Fruit fly (Drosophila melanogaster) whole organism, embryonic: ENCODE measurements around the gene mei-218.
A peak's percentile ranks its signal among the peaks of the same experiment; 100 is the strongest.

Source experiments
- Abd-B ChIP-seq: fragments of 200-800 bp; sonication (Bioruptor generic); optimal IDR thresholded peaks from 2 replicates; lab custom pipeline; 2018; ENCODE audit warnings: missing biosample characterization, mild to moderate bottlenecking, missing genetic modification characterization, moderate library complexity
- Atf3 ChIP-seq: fragments of 200-800 bp; sonication (Bioruptor generic); optimal IDR thresholded peaks from 3 replicates; lab custom pipeline; 2016; ENCODE audit warnings: missing biosample characterization, missing genetic modification characterization
- C15 ChIP-seq: fragments of 200-800 bp; sonication (Bioruptor generic); IDR thresholded peaks from 3 replicates; pipeline ENCODE4 v1.3.6; 2022; ENCODE audit warnings: missing biosample characterization, missing genetic modification characterization
- CG10267 ChIP-seq: fragments of 200-800 bp; sonication (Bioruptor generic); optimal IDR thresholded peaks from 2 replicates; lab custom pipeline; 2018; ENCODE audit warnings: missing biosample characterization, mild to moderate bottlenecking, missing genetic modification characterization, moderate library complexity
- CG10366 ChIP-seq: fragments of 200-800 bp; sonication (Bioruptor generic); IDR thresholded peaks from 2 replicates; pipeline ENCODE4 v1.3.6; 2022; ENCODE audit warnings: missing biosample characterization, missing genetic modification characterization
- CG10979 ChIP-seq: fragments of 200-800 bp; sonication (Bioruptor generic); optimal IDR thresholded peaks from 2 replicates; lab custom pipeline; 2018; ENCODE audit warnings: missing biosample characterization, mild to moderate bottlenecking, missing genetic modification characterization, moderate library complexity
- CG11398 ChIP-seq: fragments of 200-800 bp; sonication (Bioruptor generic); optimal IDR thresholded peaks from 2 replicates; lab custom pipeline; 2016; ENCODE audit warnings: missing biosample characterization, missing genetic modification characterization
- CG13296 ChIP-seq: fragments of 200-800 bp; sonication (Bioruptor generic); optimal IDR thresholded peaks from 3 replicates; lab custom pipeline; 2018; ENCODE audit warnings: missing biosample characterization, mild to moderate bottlenecking, missing genetic modification characterization
- CG15696 ChIP-seq: fragments of 200-800 bp; sonication (Bioruptor generic); optimal IDR thresholded peaks from 2 replicates; lab custom pipeline; 2019; ENCODE audit warnings: missing biosample characterization, mild to moderate bottlenecking, missing genetic modification characterization, moderate library complexity
- CG1602 ChIP-seq: fragments of 200-800 bp; sonication (Bioruptor generic); optimal IDR thresholded peaks from 3 replicates; lab custom pipeline; 2016; ENCODE audit warnings: missing biosample characterization, missing genetic modification characterization
- CG1603 ChIP-seq: fragments of 200-800 bp; sonication (Bioruptor generic); optimal IDR thresholded peaks from 2 replicates; lab custom pipeline; 2019; ENCODE audit warnings: missing biosample characterization, mild to moderate bottlenecking, missing genetic modification characterization, moderate library complexity
- CG16779 ChIP-seq: fragments of 200-800 bp; sonication (Bioruptor generic); IDR thresholded peaks from 2 replicates; pipeline ENCODE4 v1.3.6; 2022; ENCODE audit warnings: missing biosample characterization, missing genetic modification characterization
- CG17328 ChIP-seq: fragments of 200-800 bp; sonication (Bioruptor generic); IDR thresholded peaks from 2 replicates; pipeline ENCODE4 v1.3.6; 2022; ENCODE audit warnings: missing biosample characterization, missing genetic modification characterization
- CG2116 ChIP-seq: fragments of 200-800 bp; sonication (Bioruptor generic); optimal IDR thresholded peaks from 3 replicates; lab custom pipeline; 2018; ENCODE audit warnings: missing biosample characterization, mild to moderate bottlenecking, missing genetic modification characterization
- CG2120 ChIP-seq: fragments of 200-800 bp; sonication (Bioruptor generic); optimal IDR thresholded peaks from 3 replicates; lab custom pipeline; 2016; ENCODE audit warnings: missing biosample characterization, missing genetic modification characterization
- CG2678 ChIP-seq: fragments of 200-800 bp; sonication (Bioruptor generic); optimal IDR thresholded peaks from 3 replicates; lab custom pipeline; 2019; ENCODE audit warnings: missing biosample characterization, mild to moderate bottlenecking, missing genetic modification characterization, moderate library complexity
- CG33557 ChIP-seq: fragments of 200-800 bp; sonication (Bioruptor generic); optimal IDR thresholded peaks from 2 replicates; lab custom pipeline; 2019; ENCODE audit warnings: missing biosample characterization, mild to moderate bottlenecking, missing genetic modification characterization, moderate library complexity
- CG4360 ChIP-seq: fragments of 200-800 bp; sonication (Bioruptor generic); IDR thresholded peaks from 2 replicates; pipeline ENCODE4 v1.3.6; 2022; ENCODE audit warnings: missing biosample characterization, missing genetic modification characterization
- CG4404 ChIP-seq: fragments of 200-800 bp; sonication (Bioruptor generic); IDR thresholded peaks from 2 replicates; pipeline ENCODE4 v1.3.6; 2022; ENCODE audit warnings: missing biosample characterization, missing genetic modification characterization
- CG4820 ChIP-seq: fragments of 200-800 bp; sonication (Bioruptor generic); optimal IDR thresholded peaks from 3 replicates; lab custom pipeline; 2016; ENCODE audit warnings: missing biosample characterization, missing genetic modification characterization
- CG4854 ChIP-seq: fragments of 200-800 bp; sonication (Bioruptor generic); optimal IDR thresholded peaks from 2 replicates; lab custom pipeline; 2016; ENCODE audit warnings: missing biosample characterization, missing genetic modification characterization, inconsistent platforms
- CG6683 ChIP-seq: fragments of 200-800 bp; sonication (Bioruptor generic); optimal IDR thresholded peaks from 2 replicates; lab custom pipeline; 2017; ENCODE audit warnings: missing biosample characterization, mild to moderate bottlenecking, missing genetic modification characterization, missing genetic modification reagents
- CG7928 ChIP-seq: fragments of 200-800 bp; sonication (Bioruptor generic); optimal IDR thresholded peaks from 2 replicates; lab custom pipeline; 2017; ENCODE audit warnings: missing biosample characterization, mild to moderate bottlenecking, missing genetic modification characterization
- Dip2 ChIP-seq: fragments of 200-800 bp; sonication (Bioruptor generic); IDR thresholded peaks from 2 replicates; pipeline ENCODE4 v1.3.6; 2022; ENCODE audit warnings: missing biosample characterization, missing genetic modification characterization
- Dip3 ChIP-seq: fragments of 200-800 bp; sonication (Bioruptor generic); optimal IDR thresholded peaks from 3 replicates; lab custom pipeline; 2016; ENCODE audit warnings: missing biosample characterization, missing genetic modification characterization
- Ets97D ChIP-seq: fragments of 200-800 bp; sonication (Bioruptor generic); optimal IDR thresholded peaks from 3 replicates; lab custom pipeline; 2016; ENCODE audit warnings: missing biosample characterization, missing genetic modification characterization
- Gsc ChIP-seq: fragments of 200-800 bp; sonication (Bioruptor generic); IDR thresholded peaks from 2 replicates; pipeline ENCODE4 v1.3.6; 2022; ENCODE audit warnings: missing biosample characterization, missing genetic modification characterization
- H2.0 ChIP-seq: fragments of 200-800 bp; sonication (Bioruptor generic); IDR thresholded peaks from 2 replicates; pipeline ENCODE4 v1.3.6; 2022; ENCODE audit warnings: missing biosample characterization, missing genetic modification characterization
- Mad ChIP-seq: fragments of 200-800 bp; sonication (Bioruptor generic); optimal IDR thresholded peaks from 2 replicates; lab custom pipeline; 2016; ENCODE audit warnings: missing biosample characterization, missing genetic modification characterization
- Max ChIP-seq: fragments of 200-800 bp; sonication (Bioruptor generic); optimal IDR thresholded peaks from 2 replicates; lab custom pipeline; 2016; ENCODE audit warnings: missing biosample characterization, mild to moderate bottlenecking, missing genetic modification characterization
- NC2α ChIP-seq: fragments of 200-800 bp; sonication (Bioruptor generic); optimal IDR thresholded peaks from 2 replicates; lab custom pipeline; 2016; ENCODE audit warnings: missing biosample characterization, missing genetic modification characterization
- NfI ChIP-seq: fragments of 200-800 bp; sonication (Bioruptor generic); optimal IDR thresholded peaks from 3 replicates; lab custom pipeline; 2018; ENCODE audit warnings: missing biosample characterization, mild to moderate bottlenecking, missing genetic modification characterization, moderate library complexity
- Scr ChIP-seq: fragments of 200-800 bp; sonication (Bioruptor generic); IDR thresholded peaks from 2 replicates; pipeline ENCODE4 v1.3.6; 2022; ENCODE audit warnings: missing biosample characterization, missing genetic modification characterization; ENCODE audit not compliant: partially characterized antibody
- btn ChIP-seq: fragments of 200-800 bp; sonication (Bioruptor generic); optimal IDR thresholded peaks from 2 replicates; lab custom pipeline; 2016; ENCODE audit warnings: missing biosample characterization, missing genetic modification characterization
- corto ChIP-seq: fragments of 200-800 bp; sonication (Bioruptor generic); optimal IDR thresholded peaks from 2 replicates; lab custom pipeline; 2016; ENCODE audit warnings: missing biosample characterization, mild to moderate bottlenecking, missing genetic modification characterization, moderate library complexity
- dm ChIP-seq: fragments of 200-800 bp; sonication (Bioruptor generic); optimal IDR thresholded peaks from 3 replicates; lab custom pipeline; 2016; ENCODE audit warnings: missing biosample characterization, missing genetic modification characterization
- ftz-f1 ChIP-seq: fragments of 200-800 bp; sonication (Bioruptor generic); optimal IDR thresholded peaks from 2 replicates; lab custom pipeline; 2016; ENCODE audit warnings: missing biosample characterization, missing genetic modification characterization
- gcm ChIP-seq: fragments of 200-800 bp; sonication (Bioruptor generic); optimal IDR thresholded peaks from 2 replicates; lab custom pipeline; 2019; ENCODE audit warnings: missing biosample characterization, mild to moderate bottlenecking, missing genetic modification characterization, moderate library complexity
- gfzf ChIP-seq: fragments of 200-800 bp; sonication (Bioruptor generic); optimal IDR thresholded peaks from 2 replicates; lab custom pipeline; 2016; ENCODE audit warnings: missing biosample characterization, mild to moderate bottlenecking, missing genetic modification characterization, moderate library complexity
- gsb ChIP-seq: fragments of 200-800 bp; sonication (Bioruptor generic); IDR thresholded peaks from 2 replicates; pipeline ENCODE4 v1.3.6; 2022; ENCODE audit warnings: missing biosample characterization, missing genetic modification characterization
- hkb ChIP-seq, 2 experiments: fragments of 200-800 bp in 1 of 2; fragments of >200 bp in 1 of 2; sonication (Bioruptor generic) in 1 of 2; IDR thresholded peaks in 1 of 2; optimal IDR thresholded peaks in 1 of 2; 2 replicates each; pipeline versions ENCODE4 v1.3.6 to Lab custom; 2017 to 2022; ENCODE audit warnings: missing biosample characterization in 1 of 2, missing genetic modification characterization in 1 of 2
- inv ChIP-seq: fragments of 200-800 bp; sonication (Bioruptor generic); IDR thresholded peaks from 2 replicates; pipeline ENCODE4 v1.3.6; 2022; ENCODE audit warnings: missing biosample characterization, missing genetic modification characterization; ENCODE audit not compliant: partially characterized antibody
- mirr ChIP-seq: fragments of 200-800 bp; sonication (Bioruptor generic); optimal IDR thresholded peaks from 3 replicates; lab custom pipeline; 2018; ENCODE audit warnings: missing biosample characterization, mild to moderate bottlenecking, missing genetic modification characterization
- pum ChIP-seq: fragments of 200-800 bp; sonication (Bioruptor generic); optimal IDR thresholded peaks from 2 replicates; lab custom pipeline; 2016; ENCODE audit warnings: missing biosample characterization, missing genetic modification characterization
- ranshi ChIP-seq: fragments of 200-800 bp; sonication (Bioruptor generic); IDR thresholded peaks from 2 replicates; pipeline ENCODE4 v1.3.6; 2022; ENCODE audit warnings: missing biosample characterization, missing genetic modification characterization
- salm ChIP-seq: fragments of 200-800 bp; sonication (Bioruptor generic); optimal IDR thresholded peaks from 2 replicates; lab custom pipeline; 2018; ENCODE audit warnings: missing biosample characterization, mild to moderate bottlenecking, missing genetic modification characterization
- scrt ChIP-seq: fragments of 200-800 bp; sonication (Bioruptor generic); optimal IDR thresholded peaks from 2 replicates; lab custom pipeline; 2018; ENCODE audit warnings: missing biosample characterization, mild to moderate bottlenecking, missing genetic modification characterization, moderate library complexity
- tgo ChIP-seq: fragments of 200-800 bp; sonication (Bioruptor generic); IDR thresholded peaks from 3 replicates; pipeline ENCODE4 v1.3.6; 2022; ENCODE audit warnings: missing biosample characterization, missing genetic modification characterization
- vnd ChIP-seq: fragments of 200-800 bp; sonication (Bioruptor generic); IDR thresholded peaks from 3 replicates; pipeline ENCODE4 v1.3.6; 2022; ENCODE audit warnings: missing biosample characterization, missing genetic modification characterization; ENCODE audit not compliant: partially characterized antibody
- vvl ChIP-seq: fragments of 200-800 bp; sonication (Bioruptor generic); IDR thresholded peaks from 2 replicates; pipeline ENCODE4 v1.3.6; 2022; ENCODE audit warnings: missing biosample characterization, missing genetic modification characterization
- wor ChIP-seq: fragments of 200-800 bp; sonication (Bioruptor generic); IDR thresholded peaks from 2 replicates; pipeline ENCODE4 v1.3.6; 2022; ENCODE audit warnings: missing biosample characterization, missing genetic modification characterization

Gene mei-218

dm6 chrX:17148951-17149449 is 6.2 kb upstream of the mei-218 start, which contains the start of gene Chchd2 (continued):
- TF ChIP-seq CG4820 (GFP tag; lab: Kevin White, UChicago) = no peak
- no peak for TF ChIP-seq btn (GFP tag; lab: Kevin White, UChicago)
- no peak for TF ChIP-seq CG2678 (tag; lab: Kevin White, UChicago)
- no peak for TF ChIP-seq wor
- no peak for TF ChIP-seq CG4854 (GFP tag; lab: Kevin White, UChicago)
- TF ChIP-seq CG2116 (GFP tag; lab: Kevin White, UChicago) = no peak
- peak; percentile 39 for TF ChIP-seq scrt (GFP tag; lab: Kevin White, UChicago)
- no peak for TF ChIP-seq ftz-f1
- peak; percentile 44 for TF ChIP-seq CG13296
- no peak for TF ChIP-seq ranshi
- no peak for TF ChIP-seq Dip2 (GFP tag; lab: Robert Waterston, UW)
- no peak for TF ChIP-seq CG33557 (GFP tag; lab: Kevin White, UChicago)
- no peak for TF ChIP-seq C15 (GFP tag; lab: Robert Waterston, UW)
- no peak for TF ChIP-seq CG4360 (GFP tag; lab: Robert Waterston, UW)
- no peak for TF ChIP-seq CG1602
- TF ChIP-seq inv (GFP tag; lab: Robert Waterston, UW) = no peak; the same call in 1 of the 2 replicates
- TF ChIP-seq CG7928 (GFP tag; lab: Kevin White, UChicago) = no peak
- TF ChIP-seq Abd-B (GFP tag; lab: Kevin White, UChicago) = no peak
- no peak for TF ChIP-seq tgo (GFP tag; lab: Robert Waterston, UW)
- no peak for TF ChIP-seq gsb (GFP tag; lab: Robert Waterston, UW)
- no peak for TF ChIP-seq Mad
- TF ChIP-seq CG15696 (tag; lab: Kevin White, UChicago) = no peak
- no peak for TF ChIP-seq CG2120 (GFP tag; lab: Kevin White, UChicago)
- TF ChIP-seq Max (GFP tag; lab: Kevin White, UChicago) = no peak
- no peak for TF ChIP-seq vvl (GFP tag; lab: Robert Waterston, UW)
- TF ChIP-seq mirr (GFP tag; lab: Kevin White, UChicago) = peak; percentile 21
- no peak for TF ChIP-seq CG16779 (GFP tag; lab: Robert Waterston, UW)
- TF ChIP-seq CG17328 = no peak
- TF ChIP-seq vnd (GFP tag; lab: Robert Waterston, UW) = no peak
- no peak for TF ChIP-seq CG11398
- TF ChIP-seq gfzf (GFP tag; lab: Kevin White, UChicago) = peak; percentile 62
- TF ChIP-seq Dip3 (GFP tag; lab: Kevin White, UChicago) = no peak
- TF ChIP-seq CG10267 = no peak
- no peak for TF ChIP-seq NfI (GFP tag; lab: Kevin White, UChicago)
- no peak for TF ChIP-seq pum (GFP tag; lab: Kevin White, UChicago)
- no peak for TF ChIP-seq CG10979 (tag; lab: Kevin White, UChicago)
- TF ChIP-seq Atf3 (GFP tag; lab: Kevin White, UChicago) = no peak
- TF ChIP-seq Gsc (GFP tag; lab: Robert Waterston, UW) = no peak
- TF ChIP-seq CG1603 = no peak
- TF ChIP-seq gcm (GFP tag; lab: Kevin White, UChicago) = no peak
- TF ChIP-seq Scr (GFP tag; lab: Robert Waterston, UW) = no peak
- no peak for TF ChIP-seq NC2α
- no peak for TF ChIP-seq CG6683
- no peak for TF ChIP-seq salm
- no peak for TF ChIP-seq H2.0 (GFP tag; lab: Robert Waterston, UW)
- no peak for TF ChIP-seq corto (GFP tag; lab: Kevin White, UChicago)
- TF ChIP-seq CG10366 (GFP tag; lab: Robert Waterston, UW) = no peak
- TF ChIP-seq hkb (optimal IDR thresholded peaks at IDR 0.05; lab: Kevin White, UChicago) = no peak
- TF ChIP-seq hkb (GFP tag; IDR thresholded peaks at IDR 0.05; lab: Robert Waterston, UW) = peak; percentile 45; the same call in 1 of the 2 replicates
- no peak for TF ChIP-seq CG4404
- TF ChIP-seq dm (GFP tag; lab: Kevin White, UChicago) = no peak
- peak; percentile 33 for TF ChIP-seq Ets97D (GFP tag; lab: Kevin White, UChicago)
